Fruit fly (Drosophila melanogaster): ENCODE measurements around the gene Cdk5alpha.

The Cdk5alpha gene

DNA sequence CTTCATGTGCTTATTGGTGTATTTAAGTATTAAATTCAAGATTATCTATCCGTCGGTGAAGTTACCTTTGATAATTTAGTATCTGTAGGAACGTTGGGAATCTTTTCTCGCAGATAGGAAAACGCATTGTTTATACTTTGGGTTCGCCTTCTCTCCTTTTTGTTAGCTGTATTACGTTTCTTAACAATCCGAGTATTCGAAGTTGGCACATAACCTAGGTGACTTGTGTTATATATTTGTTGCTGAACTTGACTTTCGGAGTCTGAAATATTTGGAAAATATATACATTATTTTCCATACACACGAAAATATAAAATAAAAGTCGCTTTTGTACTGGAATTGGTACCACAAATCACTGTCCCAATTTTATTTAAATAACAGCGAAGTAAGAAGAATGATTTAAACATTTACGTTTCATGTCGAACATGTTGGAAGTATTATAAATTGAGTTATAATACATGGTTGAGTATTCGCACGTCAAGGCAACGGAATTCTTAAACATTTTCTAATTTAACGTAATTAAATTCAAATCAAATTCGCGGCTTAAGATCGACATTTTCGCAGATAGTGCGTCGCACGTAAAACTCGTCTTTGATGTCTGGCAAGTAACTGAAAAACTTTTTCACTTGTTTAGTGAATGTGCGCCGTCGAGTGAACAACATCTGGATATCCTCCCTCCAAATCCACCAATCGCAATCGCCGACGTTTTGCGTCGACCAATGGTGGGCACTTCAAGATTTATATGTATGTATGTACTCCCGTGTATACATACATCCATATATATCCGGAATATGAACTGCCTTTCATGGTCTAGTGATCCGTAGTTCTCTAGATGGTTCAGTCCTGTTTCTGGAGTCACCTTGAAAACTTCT lies 15.7 kb downstream of the Cdk5alpha start, which contains the start of gene Hand:
TSS of gene Hand (minus strand) at position 588 of the 872 bp plus-strand sequence.
- TF ChIP-seq CG10348 (GFP tag; IDR thresholded peaks at IDR 0.05) (no peak), CG9948 (tag; optimal IDR thresholded peaks at IDR 0.05) (no peak), CG12605 (GFP tag; IDR thresholded peaks at IDR 0.05) (no peak), CG17806 (tag; optimal IDR thresholded peaks at IDR 0.05) (no peak), Pif1A (GFP tag; optimal IDR thresholded peaks at IDR 0.05) (no peak), gl (tag; optimal IDR thresholded peaks at IDR 0.05) (no peak), CG34367 (tag; optimal IDR thresholded peaks at IDR 0.05) (no peak), CG13204 (GFP tag; optimal IDR thresholded peaks at IDR 0.05) (no peak), CG14655 (GFP tag; optimal IDR thresholded peaks at IDR 0.05) (no peak), fd96Ca (GFP tag; IDR thresholded peaks at IDR 0.05) (no peak), CG32121 (GFP tag; IDR thresholded peaks at IDR 0.05) (no peak), Pif1B (GFP tag; optimal IDR thresholded peaks at IDR 0.05) (no peak), Snoo (tag; optimal IDR thresholded peaks at IDR 0.05) (no peak), CG15710 (tag; optimal IDR thresholded peaks at IDR 0.05) (no peak), D1 (tag; optimal IDR thresholded peaks at IDR 0.05) (no peak), CG4496 (GFP tag; IDR thresholded peaks at IDR 0.05) (no peak), CG8159 (tag; optimal IDR thresholded peaks at IDR 0.05) (no peak), Ets98B (GFP tag; IDR thresholded peaks at IDR 0.05) (no peak)

- TF ChIP-seq CG14655 (GFP tag; optimal IDR thresholded peaks at IDR 0.05) (no peak), D1 (tag; optimal IDR thresholded peaks at IDR 0.05) (no peak), CG15710 (tag; optimal IDR thresholded peaks at IDR 0.05) (peak; percentile 38), Pif1A (GFP tag; optimal IDR thresholded peaks at IDR 0.05) (no peak), fd96Ca (GFP tag; IDR thresholded peaks at IDR 0.05) (no peak), CG17806 (tag; optimal IDR thresholded peaks at IDR 0.05) (peak; percentile 49), CG32121 (GFP tag; IDR thresholded peaks at IDR 0.05) (peak; percentile 66), CG13204 (GFP tag; optimal IDR thresholded peaks at IDR 0.05) (no peak)
These were observed 18.6 kb downstream of the Cdk5alpha start, which contains the start of gene Ufd4 for dm6 chr2L:10292066-10292560. Gene Ufd4, minus strand, starts transcription at chr2L:10292365.

DNA sequence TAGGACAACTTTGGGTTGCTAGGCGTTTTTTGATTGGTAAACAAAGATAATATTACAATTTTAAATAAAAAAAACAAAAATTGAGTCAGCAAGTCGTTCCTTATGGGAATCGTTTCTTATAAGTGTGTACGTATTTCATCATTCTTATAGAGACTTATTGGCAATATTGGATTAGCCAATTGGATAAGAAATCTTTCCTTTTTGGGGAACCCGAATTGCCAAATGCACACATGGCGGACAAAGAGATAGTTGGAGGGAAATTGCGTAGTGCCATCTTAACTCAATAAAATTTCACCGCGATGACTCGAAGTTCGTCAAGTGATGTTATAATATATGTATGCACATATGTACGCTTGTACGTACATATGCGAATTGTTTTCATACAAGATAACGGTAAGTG lies 19.5 kb downstream of the Cdk5alpha start:
- TF ChIP-seq CG32121 (GFP tag; IDR thresholded peaks at IDR 0.05) (no peak), CG10348 (GFP tag; IDR thresholded peaks at IDR 0.05) (no peak), CG13204 (GFP tag; optimal IDR thresholded peaks at IDR 0.05) (no peak), CG9948 (tag; optimal IDR thresholded peaks at IDR 0.05) (no peak), Pif1B (GFP tag; optimal IDR thresholded peaks at IDR 0.05) (no peak), D1 (tag; optimal IDR thresholded peaks at IDR 0.05) (no peak), CG4496 (GFP tag; IDR thresholded peaks at IDR 0.05) (no peak), CG15710 (tag; optimal IDR thresholded peaks at IDR 0.05) (no peak), rn (GFP tag; IDR thresholded peaks at IDR 0.05) (no peak), EcR (GFP tag; optimal IDR thresholded peaks at IDR 0.05) (no peak), gl (tag; optimal IDR thresholded peaks at IDR 0.05) (no peak), fd96Ca (GFP tag; IDR thresholded peaks at IDR 0.05) (no peak)

- TF ChIP-seq CG14655 (GFP tag; optimal IDR thresholded peaks at IDR 0.05) (no peak), Ets98B (GFP tag; IDR thresholded peaks at IDR 0.05) (no peak)
These were observed 30.0 kb downstream of the Cdk5alpha start, which contains the start of gene CG34043 for dm6 chr2L:10280772-10281171. Gene CG34043, minus strand, starts transcription at chr2L:10280872.

- TF ChIP-seq Pif1A (GFP tag; optimal IDR thresholded peaks at IDR 0.05) (no peak), EcR (GFP tag; optimal IDR thresholded peaks at IDR 0.05) (no peak), D1 (tag; optimal IDR thresholded peaks at IDR 0.05) (no peak), CG12605 (GFP tag; IDR thresholded peaks at IDR 0.05) (no peak), CG32121 (GFP tag; IDR thresholded peaks at IDR 0.05) (no peak), CG4496 (GFP tag; IDR thresholded peaks at IDR 0.05) (no peak), CG9948 (tag; optimal IDR thresholded peaks at IDR 0.05) (no peak), CG8301 (tag; optimal IDR thresholded peaks at IDR 0.05) (no peak)
These were observed 32.1 kb downstream of the Cdk5alpha start, which contains the start of gene Utx for dm6 chr2L:10278658-10279057. Gene Utx, minus strand, starts transcription at chr2L:10278811.

DNA sequence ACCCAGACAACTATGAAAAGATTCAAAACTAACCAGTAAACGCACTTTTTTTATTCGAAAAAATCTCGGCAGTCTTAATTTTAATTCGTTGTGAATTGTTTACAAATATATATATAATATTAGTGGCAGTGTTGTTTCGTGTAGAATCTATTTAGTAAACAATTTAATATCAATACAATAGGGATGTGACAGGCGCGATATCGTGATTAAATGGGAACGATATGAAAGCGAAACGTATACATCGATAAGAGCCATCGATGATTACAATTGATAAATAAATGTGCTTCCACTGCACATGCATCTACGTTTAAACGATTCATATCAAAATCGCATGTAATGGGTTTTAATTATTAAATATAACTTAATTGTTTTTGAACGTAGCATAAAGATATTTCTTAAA lies 33.4 kb downstream of the Cdk5alpha start:
- no peak for TF ChIP-seq CG17806 (tag; optimal IDR thresholded peaks at IDR 0.05)
- no peak for TF ChIP-seq CG8159 (tag; optimal IDR thresholded peaks at IDR 0.05)
- no peak for TF ChIP-seq D1 (tag; optimal IDR thresholded peaks at IDR 0.05)
- TF ChIP-seq CG10348 (GFP tag; IDR thresholded peaks at IDR 0.05), result no peak
- no peak for TF ChIP-seq Pif1B (GFP tag; optimal IDR thresholded peaks at IDR 0.05)
- no peak for TF ChIP-seq CG32121 (GFP tag; IDR thresholded peaks at IDR 0.05)
- TF ChIP-seq CG14655 (GFP tag; optimal IDR thresholded peaks at IDR 0.05), result no peak

- TF ChIP-seq CG8159 (tag; optimal IDR thresholded peaks at IDR 0.05) (no peak), CG17806 (tag; optimal IDR thresholded peaks at IDR 0.05) (peak; percentile 32), fd96Ca (GFP tag; IDR thresholded peaks at IDR 0.05) (no peak), CG9948 (tag; optimal IDR thresholded peaks at IDR 0.05) (no peak), CG15710 (tag; optimal IDR thresholded peaks at IDR 0.05) (no peak), CG8301 (tag; optimal IDR thresholded peaks at IDR 0.05) (no peak), CG10348 (GFP tag; IDR thresholded peaks at IDR 0.05) (no peak), Ets98B (GFP tag; IDR thresholded peaks at IDR 0.05) (no peak; the same call in 1 of the 2 replicates), rn (GFP tag; IDR thresholded peaks at IDR 0.05) (peak; percentile 47; the same call in 1 of the 2 replicates), Pif1A (GFP tag; optimal IDR thresholded peaks at IDR 0.05) (peak; percentile 74), CG12605 (GFP tag; IDR thresholded peaks at IDR 0.05) (peak; percentile 19; the same call in 1 of the 2 replicates), gl (tag; optimal IDR thresholded peaks at IDR 0.05) (peak; percentile 5), CG13204 (GFP tag; optimal IDR thresholded peaks at IDR 0.05) (no peak), CG4496 (GFP tag; IDR thresholded peaks at IDR 0.05) (peak; percentile 74), CG14655 (GFP tag; optimal IDR thresholded peaks at IDR 0.05) (no peak), CG34367 (tag; optimal IDR thresholded peaks at IDR 0.05) (no peak), CG32121 (GFP tag; IDR thresholded peaks at IDR 0.05) (peak; percentile 27), D1 (tag; optimal IDR thresholded peaks at IDR 0.05) (no peak), EcR (GFP tag; optimal IDR thresholded peaks at IDR 0.05) (no peak), Snoo (tag; optimal IDR thresholded peaks at IDR 0.05) (no peak), Pif1B (GFP tag; optimal IDR thresholded peaks at IDR 0.05) (peak; percentile 46)
These were observed 33.9 kb downstream of the Cdk5alpha start for dm6 chr2L:10276846-10277245.
